Worm (Caenorhabditis elegans) whole organism, L4/young adult: Measurements from ENCODE around the gene F08F8.6.

Experiments
- dao-5 ChIP-seq: sonication (generic microtip); optimal IDR thresholded peaks from 2 replicates; lab custom pipeline; 2016; ENCODE audit warnings: missing genotype, missing genetic modification characterization, moderate library complexity, missing compliant biosample characterization
- him-1 ChIP-seq: sonication (generic microtip); optimal IDR thresholded peaks from 2 replicates; lab custom pipeline; 2016; ENCODE audit warnings: missing genotype, missing genetic modification reagents, missing genetic modification characterization, missing compliant biosample characterization

- TF ChIP-seq him-1: no peak
- TF ChIP-seq dao-5 (tag; lab: Kevin White, UChicago): no peak
Observed at ce11 chrIII:7375434-7375833, 31.9 kb downstream of the F08F8.6 start.
